Worm (Caenorhabditis elegans): ENCODE data around the gene nspc-17.

DNA sequence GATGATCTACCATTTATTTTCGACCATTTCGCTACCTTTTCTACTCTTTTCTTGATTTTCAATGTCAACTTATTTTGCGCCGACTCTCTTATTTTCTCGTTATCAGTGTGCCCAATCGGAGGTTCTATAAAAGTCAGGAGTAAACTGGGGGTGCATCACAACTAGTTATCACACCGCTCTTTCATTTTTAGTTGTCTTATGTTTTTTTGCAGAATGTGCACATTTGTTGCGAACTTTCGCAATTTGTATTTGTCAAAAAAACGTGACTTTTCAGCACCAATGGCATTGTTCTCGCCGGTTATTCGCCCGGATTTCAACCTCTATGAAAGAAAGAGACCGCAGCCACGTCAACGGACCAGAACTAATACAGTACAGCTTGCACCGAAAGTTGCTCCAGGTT, 12.6 kb upstream of the nspc-17 start:
- TF ChIP-seq W03F9.2 (tag; optimal IDR thresholded peaks at IDR 0.05) (no peak), him-1 (tag; optimal IDR thresholded peaks at IDR 0.05) (no peak), dao-5 (tag; optimal IDR thresholded peaks at IDR 0.05) (no peak)

Data from whole organism, L4/young adult.